Fruit fly (Drosophila melanogaster): ENCODE results near the gene lds.

Gene lds

DNA sequence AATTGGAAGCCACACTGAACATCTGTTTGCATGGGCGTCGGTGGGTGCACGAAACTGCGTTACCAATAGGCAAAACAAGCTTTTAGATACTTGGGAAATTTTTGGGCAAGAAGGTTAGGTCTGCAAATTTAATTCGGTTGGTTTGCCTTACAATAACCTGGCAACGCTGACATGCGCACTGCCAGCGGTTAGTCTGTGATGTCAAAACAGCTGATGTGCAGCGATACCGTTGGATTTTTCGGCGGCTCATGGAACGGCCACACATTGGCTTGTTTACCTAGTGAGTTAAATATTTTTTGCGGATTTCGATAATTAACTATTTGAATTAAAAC lies 33.4 kb upstream of the lds start, which contains the start of gene ArgRS-m (continued):
- no peak for TF ChIP-seq danr (GFP tag; IDR thresholded peaks at IDR 0.05)
- peak; percentile 38 for TF ChIP-seq tin (GFP tag; optimal IDR thresholded peaks at IDR 0.05)
- TF ChIP-seq Jarid2 (GFP tag; optimal IDR thresholded peaks at IDR 0.05), result no peak
- TF ChIP-seq CG10959 (GFP tag; IDR thresholded peaks at IDR 0.05), result no peak
- TF ChIP-seq CG6813 (GFP tag; optimal IDR thresholded peaks at IDR 0.05), result no peak
- peak; percentile 20 for TF ChIP-seq Camta (GFP tag; optimal IDR thresholded peaks at IDR 0.05)
- 0 out of 2 replicates have a peak, but pooled peaks have one; percentile 53 for TF ChIP-seq unc-4 (GFP tag; IDR thresholded peaks at IDR 0.05; ENCODE audit: partially characterized antibody)
- no peak for TF ChIP-seq D19A (tag; optimal IDR thresholded peaks at IDR 0.05)
- no peak for TF ChIP-seq CG8290 (GFP tag; optimal IDR thresholded peaks at IDR 0.05)
- TF ChIP-seq CG8290 (tag; optimal IDR thresholded peaks at IDR 0.05), result peak in 1 of 2 experiments; percentile 74
- peak; percentile 74 for TF ChIP-seq fu2 (GFP tag; optimal IDR thresholded peaks at IDR 0.05)
- no peak for TF ChIP-seq Trl (optimal IDR thresholded peaks at IDR 0.05)
- peak; percentile 42 for TF ChIP-seq Trl (GFP tag; optimal IDR thresholded peaks at IDR 0.05)
- TF ChIP-seq CG5180 (GFP tag; optimal IDR thresholded peaks at IDR 0.05), result no peak
- TF ChIP-seq Mad (GFP tag; optimal IDR thresholded peaks at IDR 0.05), result no peak
- TF ChIP-seq CG34376 (GFP tag; optimal IDR thresholded peaks at IDR 0.05), result peak; percentile 44
- TF ChIP-seq hkb (optimal IDR thresholded peaks at IDR 0.05), result no peak
- TF ChIP-seq hkb (GFP tag; IDR thresholded peaks at IDR 0.05), result no peak; the same call in 1 of the 2 replicates
- 0 out of 2 replicates have a peak, but pooled peaks have one; percentile 47 for TF ChIP-seq CG32767 (GFP tag; IDR thresholded peaks at IDR 0.05)
- TF ChIP-seq CG31224 (GFP tag; IDR thresholded peaks at IDR 0.05), result no peak
- TF ChIP-seq lola (GFP tag; optimal IDR thresholded peaks at IDR 0.05), result no peak
- peak; percentile 15 for TF ChIP-seq org-1 (GFP tag; optimal IDR thresholded peaks at IDR 0.05)
- TF ChIP-seq cas (GFP tag; IDR thresholded peaks at IDR 0.05), result 0 out of 2 replicates have a peak, but pooled peaks have one; percentile 10
- peak; percentile 59 for TF ChIP-seq CG10543 (GFP tag; optimal IDR thresholded peaks at IDR 0.05)
- no peak for TF ChIP-seq CG12299 (tag; optimal IDR thresholded peaks at IDR 0.05)
- TF ChIP-seq unpg (GFP tag; optimal IDR thresholded peaks at IDR 0.05), result peak; percentile 42
- peak; percentile 43 for TF ChIP-seq CG8924 (tag; optimal IDR thresholded peaks at IDR 0.05)
- no peak for TF ChIP-seq lov (optimal IDR thresholded peaks at IDR 0.05)
- no peak for TF ChIP-seq lov (GFP tag; IDR thresholded peaks at IDR 0.05)
- TF ChIP-seq Max (GFP tag; optimal IDR thresholded peaks at IDR 0.05), result no peak
- TF ChIP-seq CG10565 (GFP tag; optimal IDR thresholded peaks at IDR 0.05), result no peak
- no peak for TF ChIP-seq so (GFP tag; IDR thresholded peaks at IDR 0.05)
- TF ChIP-seq CG17328 (GFP tag; IDR thresholded peaks at IDR 0.05), result no peak
- no peak for TF ChIP-seq E2f1 (GFP tag; IDR thresholded peaks at IDR 0.05)
- peak; percentile 34; the same call in 1 of the 3 replicates for TF ChIP-seq Opbp (GFP tag; IDR thresholded peaks at IDR 0.05; ENCODE audit: partially characterized antibody)
- peak; percentile 39 for TF ChIP-seq YL-1 (GFP tag; optimal IDR thresholded peaks at IDR 0.05)
- TF ChIP-seq CG10462 (GFP tag; optimal IDR thresholded peaks at IDR 0.05), result no peak
- TF ChIP-seq lbe (GFP tag; optimal IDR thresholded peaks at IDR 0.05), result no peak
- TF ChIP-seq yki (optimal IDR thresholded peaks at IDR 0.05), result no peak
- TF ChIP-seq ab (GFP tag; optimal IDR thresholded peaks at IDR 0.05), result no peak
- TF ChIP-seq CG7839 (tag; optimal IDR thresholded peaks at IDR 0.05), result peak; percentile 45
- no peak for TF ChIP-seq dmrt11E (tag; optimal IDR thresholded peaks at IDR 0.05)
- peak; percentile 83 for TF ChIP-seq pzg (GFP tag; optimal IDR thresholded peaks at IDR 0.05)
- TF ChIP-seq Hr39 (optimal IDR thresholded peaks at IDR 0.05), result no peak
- TF ChIP-seq Eip74EF (GFP tag; optimal IDR thresholded peaks at IDR 0.05), result no peak
- TF ChIP-seq emc (GFP tag; optimal IDR thresholded peaks at IDR 0.05), result peak; percentile 28
- no peak; the same call in 1 of the 2 replicates for TF ChIP-seq seq (GFP tag; IDR thresholded peaks at IDR 0.05)
- no peak for TF ChIP-seq jigr1 (GFP tag; IDR thresholded peaks at IDR 0.05)
- peak; percentile 69 for TF ChIP-seq ems (GFP tag; optimal IDR thresholded peaks at IDR 0.05)
- no peak for TF ChIP-seq CG10979 (tag; optimal IDR thresholded peaks at IDR 0.05)
- TF ChIP-seq mirr (GFP tag; optimal IDR thresholded peaks at IDR 0.05), result no peak
- no peak for TF ChIP-seq C15 (GFP tag; IDR thresholded peaks at IDR 0.05)
- peak; percentile 78 for TF ChIP-seq lab (GFP tag; optimal IDR thresholded peaks at IDR 0.05)

Data from whole organism, embryonic.